Fruit fly (Drosophila melanogaster) S2 (cell line): Measurements from ENCODE around the gene PNKP.

Experiments used
- CG8478 ChIP-seq: fragments of >200 bp; optimal IDR thresholded peaks from 2 replicates; lab custom pipeline; 2018
- CTCF ChIP-seq, 2 experiments: fragments of >200 bp; optimal IDR thresholded peaks; 2 replicates each; lab custom pipeline; 2018

DNA sequence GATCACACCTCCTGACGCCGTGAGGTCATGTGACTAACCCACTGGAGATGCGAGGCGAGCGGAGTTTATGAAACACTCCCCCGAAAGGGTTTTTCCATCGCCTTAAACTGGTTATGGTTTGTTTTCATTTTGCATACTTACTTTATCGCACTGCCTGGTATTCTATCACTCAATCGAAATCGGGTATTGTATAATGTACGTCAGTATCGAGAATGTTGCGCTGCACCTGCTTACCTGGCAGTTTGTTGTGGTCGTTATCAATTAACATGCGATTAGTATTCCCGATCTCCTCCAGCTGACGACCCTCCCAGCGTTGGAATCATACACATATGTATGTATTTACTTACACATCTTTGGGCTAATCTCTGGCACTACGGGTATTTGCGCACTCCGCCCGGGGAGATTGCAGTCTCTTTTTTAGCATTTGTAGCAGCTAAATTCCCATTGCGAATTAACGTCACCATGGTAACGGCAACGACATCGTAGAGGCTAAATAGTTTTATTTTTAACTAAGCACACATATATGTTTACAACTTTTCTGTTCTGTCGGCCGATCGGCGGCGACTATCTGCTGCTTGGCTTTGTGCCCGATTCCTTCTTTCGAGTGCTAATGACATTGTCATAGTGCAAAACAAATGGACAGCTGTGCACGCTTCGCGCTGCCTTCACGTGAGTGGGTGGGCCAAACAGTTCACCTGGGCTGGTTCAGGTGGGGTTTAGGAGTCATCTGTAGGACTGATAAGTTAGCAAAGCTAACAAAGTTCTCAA lies 9.8 kb upstream of the PNKP start:
- TF ChIP-seq CTCF (optimal IDR thresholded peaks at IDR 0.05; lab: Kevin White, UChicago) (no peak), CG8478 (no peak)
